Worm (Caenorhabditis elegans) whole organism, young adult: Measurements from ENCODE around the gene set-17.

ENCODE experiments used
- B0019.2 ChIP-seq: fragments of 200-800 bp; sonication (Bioruptor generic); conservative IDR thresholded peaks from 2 replicates; pipeline ENCODE4 v1.3.6; 2022; ENCODE audit warnings: missing genetic modification reagents, missing genetic modification characterization, missing compliant biosample characterization
- C17E4.6 ChIP-seq: fragments of 200-800 bp; sonication (Bioruptor generic); IDR thresholded peaks from 2 replicates; pipeline ENCODE4 v1.3.6; 2022; ENCODE audit warnings: missing genetic modification reagents, missing genetic modification characterization, missing compliant biosample characterization
- F10E7.11 ChIP-seq: sonication (generic microtip); optimal IDR thresholded peaks from 2 replicates; lab custom pipeline; 2017; ENCODE audit warnings: mild to moderate bottlenecking, missing genetic modification characterization, moderate library complexity, missing compliant biosample characterization
- F33H1.4 ChIP-seq: fragments of 200-800 bp; sonication (Bioruptor generic); IDR thresholded peaks from 2 replicates; pipeline ENCODE4 v1.3.6; 2022; ENCODE audit warnings: missing genetic modification reagents, missing genetic modification characterization, missing compliant biosample characterization
- F37B4.10 ChIP-seq: fragments of 200-800 bp; sonication (Bioruptor generic); IDR thresholded peaks from 2 replicates; pipeline ENCODE4 v1.3.6; 2022; ENCODE audit warnings: missing genetic modification characterization, missing compliant biosample characterization
- F39B2.1 ChIP-seq: fragments of 200-800 bp; sonication (Bioruptor generic); IDR thresholded peaks from 2 replicates; pipeline ENCODE4 v1.3.6; 2022; ENCODE audit warnings: missing genetic modification reagents, missing genetic modification characterization, missing compliant biosample characterization
- F57A8.1 ChIP-seq: fragments of 200-800 bp; sonication (Bioruptor generic); optimal IDR thresholded peaks from 2 replicates; lab custom pipeline; 2018; ENCODE audit warnings: mild to moderate bottlenecking, missing genetic modification characterization, moderate library complexity, missing compliant biosample characterization
- T26A5.8 ChIP-seq: sonication (generic microtip); optimal IDR thresholded peaks from 2 replicates; lab custom pipeline; 2016; ENCODE audit warnings: missing genetic modification characterization, missing compliant biosample characterization
- Y53G8AR.9 ChIP-seq: fragments of 200-800 bp; sonication (Bioruptor generic); conservative IDR thresholded peaks from 2 replicates; pipeline ENCODE4 v1.3.6; 2022; ENCODE audit warnings: missing genetic modification reagents, missing genetic modification characterization, missing compliant biosample characterization
- Y67H2A.10 ChIP-seq: fragments of 200-800 bp; sonication (Bioruptor generic); conservative IDR thresholded peaks from 2 replicates; pipeline ENCODE4 v1.3.6; 2022; ENCODE audit warnings: missing genetic modification reagents, missing genetic modification characterization, missing compliant biosample characterization
- aptf-2 ChIP-seq: fragments of 200-800 bp; sonication (Bioruptor generic); conservative IDR thresholded peaks from 2 replicates; pipeline ENCODE4 v1.3.6; 2022; ENCODE audit warnings: missing genetic modification reagents, missing genetic modification characterization, missing compliant biosample characterization
- atf-7 ChIP-seq: sonication (generic microtip); optimal IDR thresholded peaks from 2 replicates; lab custom pipeline; 2017; ENCODE audit warnings: mild to moderate bottlenecking, missing genetic modification characterization, missing compliant biosample characterization
- bed-1 ChIP-seq: fragments of 200-800 bp; sonication (Bioruptor generic); IDR thresholded peaks from 2 replicates; pipeline ENCODE4 v1.3.6; 2022; ENCODE audit warnings: missing genetic modification reagents, missing genetic modification characterization, missing compliant biosample characterization
- bed-2 ChIP-seq: fragments of 200-800 bp; sonication (Bioruptor generic); IDR thresholded peaks from 2 replicates; pipeline ENCODE4 v1.3.6; 2022; ENCODE audit warnings: missing genetic modification reagents, missing genetic modification characterization, missing compliant biosample characterization
- ccch-3 ChIP-seq: fragments of 200-800 bp; sonication (Bioruptor generic); optimal IDR thresholded peaks from 2 replicates; lab custom pipeline; 2018; ENCODE audit warnings: mild to moderate bottlenecking, missing genetic modification characterization, missing compliant biosample characterization
- ceh-100 ChIP-seq: fragments of 200-800 bp; sonication (Bioruptor generic); IDR thresholded peaks from 2 replicates; pipeline ENCODE4 v1.3.6; 2022; ENCODE audit warnings: missing genetic modification reagents, missing genetic modification characterization, missing compliant biosample characterization
- ceh-27 ChIP-seq: fragments of 200-800 bp; sonication (Bioruptor generic); optimal IDR thresholded peaks from 2 replicates; lab custom pipeline; 2018; ENCODE audit warnings: mild to moderate bottlenecking, missing genetic modification characterization, moderate library complexity, missing compliant biosample characterization
- ceh-91 ChIP-seq: fragments of 200-800 bp; sonication (Bioruptor generic); IDR thresholded peaks from 2 replicates; pipeline ENCODE4 v1.3.6; 2022; ENCODE audit warnings: missing genetic modification reagents, missing genetic modification characterization, missing compliant biosample characterization
- chd-7 ChIP-seq: sonication (generic microtip); optimal IDR thresholded peaks from 2 replicates; lab custom pipeline; 2016; ENCODE audit warnings: mild to moderate bottlenecking, missing genetic modification characterization, moderate library complexity, missing compliant biosample characterization
- dox-1 ChIP-seq: fragments of 200-800 bp; sonication (Bioruptor generic); IDR thresholded peaks from 2 replicates; pipeline ENCODE4 v1.3.6; 2022; ENCODE audit warnings: missing genetic modification reagents, missing genetic modification characterization, missing compliant biosample characterization
- dpff-1 ChIP-seq: sonication (generic microtip); optimal IDR thresholded peaks from 2 replicates; lab custom pipeline; 2017; ENCODE audit warnings: mild to moderate bottlenecking, missing genetic modification characterization, missing compliant biosample characterization
- efl-1 ChIP-seq: fragments of 150-350 bp; optimal IDR thresholded peaks from 2 replicates; lab custom pipeline; 2014; ENCODE audit warnings: missing biosample characterization, missing genetic modification reagents, missing genetic modification characterization
- egl-18 ChIP-seq: fragments of 200-800 bp; sonication (Bioruptor generic); IDR thresholded peaks from 2 replicates; pipeline ENCODE4 v1.3.6; 2022; ENCODE audit warnings: missing genetic modification reagents, missing genetic modification characterization, missing compliant biosample characterization
- ekl-4 ChIP-seq: fragments of 200-800 bp; sonication (Bioruptor generic); IDR thresholded peaks from 2 replicates; pipeline ENCODE4 v1.3.6; 2022; ENCODE audit warnings: missing genetic modification reagents, missing genetic modification characterization, missing compliant biosample characterization
- ets-4 ChIP-seq: fragments of 200-800 bp; sonication (Bioruptor generic); optimal IDR thresholded peaks from 2 replicates; lab custom pipeline; 2018; ENCODE audit warnings: mild to moderate bottlenecking, missing genetic modification characterization, missing compliant biosample characterization
- fkh-3 ChIP-seq: sonication (generic microtip); optimal IDR thresholded peaks from 2 replicates; lab custom pipeline; 2016; ENCODE audit warnings: mild to moderate bottlenecking, missing genetic modification characterization, missing compliant biosample characterization
- gei-17 ChIP-seq: fragments of 200-800 bp; sonication (Bioruptor generic); optimal IDR thresholded peaks from 2 replicates; lab custom pipeline; 2018; ENCODE audit warnings: mild to moderate bottlenecking, missing genetic modification characterization, missing compliant biosample characterization
- hmg-1.2 ChIP-seq: fragments of 200-800 bp; sonication (Bioruptor generic); IDR thresholded peaks from 2 replicates; pipeline ENCODE4 v1.3.6; 2022; ENCODE audit warnings: missing genetic modification reagents, missing genetic modification characterization, missing compliant biosample characterization
- hrde-1 ChIP-seq: sonication (generic microtip); optimal IDR thresholded peaks from 2 replicates; lab custom pipeline; 2016; ENCODE audit warnings: missing genetic modification characterization, mild to moderate bottlenecking, missing compliant biosample characterization, moderate library complexity, missing genotype, missing genetic modification reagents, borderline replicate concordance
- lin-35 ChIP-seq, 3 experiments: fragments of 150-350 bp in 2 of 3; sonication (generic microtip) in 1 of 3; optimal IDR thresholded peaks; 2 replicates each; lab custom pipeline; 2014 to 2018; ENCODE audit warnings: missing biosample characterization in 3 of 3, missing genetic modification characterization in 3 of 3, missing genetic modification reagents in 3 of 3
- lin-54 ChIP-seq: fragments of 200-800 bp; sonication (Bioruptor generic); optimal IDR thresholded peaks from 2 replicates; lab custom pipeline; 2018; ENCODE audit warnings: mild to moderate bottlenecking, missing genetic modification characterization, missing compliant biosample characterization
- lir-1 ChIP-seq: fragments of 200-800 bp; sonication (Bioruptor generic); conservative IDR thresholded peaks from 2 replicates; pipeline ENCODE4 v1.3.6; 2022; ENCODE audit warnings: missing genetic modification reagents, missing genetic modification characterization, missing compliant biosample characterization
- lsl-1 ChIP-seq: fragments of 200-800 bp; sonication (Bioruptor generic); optimal IDR thresholded peaks from 2 replicates; lab custom pipeline; 2018; ENCODE audit warnings: mild to moderate bottlenecking, missing genetic modification characterization, moderate library complexity, missing compliant biosample characterization
- madf-10 ChIP-seq: sonication (generic microtip); optimal IDR thresholded peaks from 2 replicates; lab custom pipeline; 2016; ENCODE audit warnings: mild to moderate bottlenecking, missing genetic modification characterization, missing compliant biosample characterization
- madf-3 ChIP-seq: fragments of 200-800 bp; sonication (Bioruptor generic); IDR thresholded peaks from 2 replicates; pipeline ENCODE4 v1.3.6; 2022; ENCODE audit warnings: missing genetic modification reagents, missing genetic modification characterization, missing compliant biosample characterization
- madf-6 ChIP-seq: fragments of 200-800 bp; sonication (Bioruptor generic); IDR thresholded peaks from 2 replicates; pipeline ENCODE4 v1.3.6; 2022; ENCODE audit warnings: missing genetic modification reagents, missing genetic modification characterization, missing compliant biosample characterization
- mcd-1 ChIP-seq: fragments of 200-800 bp; sonication (Bioruptor generic); IDR thresholded peaks from 2 replicates; pipeline ENCODE4 v1.3.6; 2022; ENCODE audit warnings: missing genetic modification reagents, missing genetic modification characterization, missing compliant biosample characterization
- mel-28 ChIP-seq: sonication (generic microtip); optimal IDR thresholded peaks from 2 replicates; lab custom pipeline; 2016; ENCODE audit warnings: borderline replicate concordance, mild to moderate bottlenecking, missing genetic modification characterization, missing compliant biosample characterization
- mes-4 ChIP-seq: sonication (generic microtip); optimal IDR thresholded peaks from 2 replicates; lab custom pipeline; 2016; ENCODE audit warnings: missing genotype, missing genetic modification characterization, missing compliant biosample characterization
- nhr-179 ChIP-seq: sonication (generic microtip); optimal IDR thresholded peaks from 2 replicates; lab custom pipeline; 2016; ENCODE audit warnings: mild to moderate bottlenecking, missing genetic modification characterization, missing compliant biosample characterization
- pbrm-1 ChIP-seq: fragments of 200-800 bp; sonication (Bioruptor generic); IDR thresholded peaks from 2 replicates; pipeline ENCODE4 v1.3.6; 2022; ENCODE audit warnings: missing genetic modification reagents, missing genetic modification characterization, missing compliant biosample characterization
- rpc-1 ChIP-seq, 2 experiments: fragments of 150-350 bp in 1 of 2; sonication (generic microtip) in 1 of 2; optimal IDR thresholded peaks; 2 replicates each; lab custom pipeline; 2014 to 2018; ENCODE audit warnings: missing biosample characterization in 1 of 2, missing genetic modification characterization in 1 of 2, missing genetic modification reagents in 1 of 2, missing genotype in 1 of 2
- snpc-1.1 ChIP-seq: sonication (generic microtip); optimal IDR thresholded peaks from 2 replicates; lab custom pipeline; 2017; ENCODE audit warnings: missing genetic modification characterization, mild to moderate bottlenecking, missing compliant biosample characterization, antibody characterized with exemption, moderate library complexity, missing genotype, missing genetic modification reagents; ENCODE audit not compliant: insufficient read depth
- snpc-1.3 ChIP-seq: sonication (generic microtip); optimal IDR thresholded peaks from 2 replicates; lab custom pipeline; 2017; ENCODE audit warnings: missing genetic modification characterization, mild to moderate bottlenecking, missing compliant biosample characterization, antibody characterized with exemption, moderate library complexity, missing genotype, missing genetic modification reagents; ENCODE audit not compliant: insufficient read depth
- snpc-3.4 ChIP-seq: sonication (generic microtip); optimal IDR thresholded peaks from 2 replicates; lab custom pipeline; 2017; ENCODE audit warnings: missing genetic modification characterization, mild to moderate bottlenecking, missing compliant biosample characterization, antibody characterized with exemption, moderate library complexity, missing genotype, missing genetic modification reagents
- tlf-1 ChIP-seq: fragments of 200-800 bp; sonication (Bioruptor generic); optimal IDR thresholded peaks from 2 replicates; lab custom pipeline; 2018; ENCODE audit warnings: mild to moderate bottlenecking, missing genetic modification characterization, missing compliant biosample characterization
- xnd-1 ChIP-seq: sonication (generic microtip); optimal IDR thresholded peaks from 2 replicates; lab custom pipeline; 2016; ENCODE audit warnings: missing genotype, missing genetic modification reagents, missing genetic modification characterization, missing compliant biosample characterization
- ztf-28 ChIP-seq: fragments of 200-800 bp; sonication (Bioruptor generic); IDR thresholded peaks from 2 replicates; pipeline ENCODE4 v1.3.6; 2022; ENCODE audit warnings: missing genetic modification reagents, missing genetic modification characterization, missing compliant biosample characterization

The set-17 gene

ce11 chrII:8940362-8940940 is at the start of gene set-17, which contains the start of gene T21B10.4:
Gene set-17 (minus strand): TSS chrII:8940488.
Gene T21B10.4 (plus strand): TSS chrII:8940894.
- TF ChIP-seq F57A8.1 (GFP tag; lab: Kevin White, UChicago) (no peak), aptf-2 (GFP tag; lab: Robert Waterston, UW) (no peak), lin-54 (peak; percentile 80), tlf-1 (no peak), ets-4 (GFP tag; lab: Kevin White, UChicago) (no peak), snpc-1.1 (tag; lab: Kevin White, UChicago) (no peak), F37B4.10 (no peak), mcd-1 (peak; percentile 19; the same call in 1 of the 2 replicates), bed-2 (GFP tag; lab: Robert Waterston, UW) (no peak), madf-10 (tag; lab: Kevin White, UChicago) (no peak), mes-4 (tag; lab: Kevin White, UChicago) (no peak), ceh-27 (GFP tag; lab: Kevin White, UChicago) (no peak), pbrm-1 (GFP tag; lab: Robert Waterston, UW) (no peak), snpc-1.3 (tag; lab: Kevin White, UChicago) (no peak), madf-3 (GFP tag; lab: Robert Waterston, UW) (no peak), hmg-1.2 (no peak), hrde-1 (tag; lab: Kevin White, UChicago) (no peak), ekl-4 (GFP tag; lab: Robert Waterston, UW) (no peak), dpff-1 (tag; lab: Kevin White, UChicago) (no peak), F39B2.1 (no peak), fkh-3 (tag; lab: Kevin White, UChicago) (no peak), B0019.2 (GFP tag; lab: Robert Waterston, UW) (no peak), dox-1 (GFP tag; lab: Robert Waterston, UW) (no peak), lin-35 (GFP tag; optimal IDR thresholded peaks at IDR 0.05; lab: Kevin White, UChicago) (no peak), xnd-1 (tag; lab: Kevin White, UChicago) (peak; percentile 19), gei-17 (GFP tag; lab: Kevin White, UChicago) (no peak), F10E7.11 (tag; lab: Kevin White, UChicago) (no peak), egl-18 (GFP tag; lab: Robert Waterston, UW) (no peak), lsl-1 (GFP tag; lab: Kevin White, UChicago) (peak; percentile 84), chd-7 (tag; lab: Kevin White, UChicago) (no peak), rpc-1 (optimal IDR thresholded peaks at IDR 0.05; lab: Kevin White, UChicago) (no peak), rpc-1 (tag; optimal IDR thresholded peaks at IDR 0.05; lab: Kevin White, UChicago) (no peak), T26A5.8 (tag; lab: Kevin White, UChicago) (no peak), snpc-3.4 (no peak), efl-1 (GFP tag; lab: Kevin White, UChicago) (peak; percentile 25), Y53G8AR.9 (GFP tag; lab: Robert Waterston, UW) (no peak), ccch-3 (GFP tag; lab: Kevin White, UChicago) (no peak), madf-6 (peak; percentile 54), F33H1.4 (GFP tag; lab: Robert Waterston, UW) (peak; percentile 81), nhr-179 (no peak), Y67H2A.10 (GFP tag; lab: Robert Waterston, UW) (no peak), ceh-91 (GFP tag; lab: Robert Waterston, UW) (no peak), ztf-28 (GFP tag; lab: Robert Waterston, UW) (no peak), ceh-100 (GFP tag; lab: Robert Waterston, UW) (no peak), bed-1 (GFP tag; lab: Robert Waterston, UW) (no peak), C17E4.6 (no peak), mel-28 (tag; lab: Kevin White, UChicago) (no peak), lir-1 (GFP tag; lab: Robert Waterston, UW) (no peak), atf-7 (tag; lab: Kevin White, UChicago) (no peak)
